Worm (Caenorhabditis elegans): ENCODE data around the gene nmat-1.

The nmat-1 gene

DNA sequence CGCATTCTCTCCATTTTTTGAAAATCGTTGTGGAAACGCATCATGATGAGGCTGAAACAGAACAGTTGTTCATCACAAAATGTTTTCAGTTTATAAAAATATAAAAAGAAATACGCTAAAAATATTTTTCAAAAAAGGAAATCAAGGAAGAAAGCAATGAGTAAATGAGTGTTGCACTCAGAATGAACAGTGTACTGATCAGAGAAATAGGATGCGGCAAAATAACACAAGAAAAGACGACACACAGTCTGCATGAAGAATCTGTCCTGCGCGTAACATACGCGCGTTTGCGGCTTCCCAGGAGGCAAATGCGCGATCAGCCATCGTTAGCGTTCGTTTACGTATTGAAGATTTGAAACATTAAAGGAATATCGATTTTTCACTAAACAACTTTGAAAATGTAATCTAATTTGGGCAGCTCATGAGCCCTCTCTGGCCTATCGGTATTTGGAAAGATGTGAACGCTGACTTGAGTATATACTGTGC is 34.2 kb downstream of the nmat-1 start, which contains the start of gene C49F5.3:
Gene C49F5.3, minus strand, starts transcription at position 51 of the 486 bp plus-strand sequence.
- TF ChIP-seq B0310.2 (tag; optimal IDR thresholded peaks at IDR 0.05) = no peak
- TF ChIP-seq tbx-37 (GFP tag; conservative IDR thresholded peaks at IDR 0.05) = no peak
- TF ChIP-seq sea-1 (GFP tag; conservative IDR thresholded peaks at IDR 0.05) = no peak
- no peak for TF ChIP-seq ets-7 (tag; optimal IDR thresholded peaks at IDR 0.05)
- TF ChIP-seq aly-1 (tag; optimal IDR thresholded peaks at IDR 0.05) = no peak
- no peak for TF ChIP-seq tbx-11 (GFP tag; IDR thresholded peaks at IDR 0.05)
- no peak for TF ChIP-seq flt-1 (GFP tag; IDR thresholded peaks at IDR 0.05)
- TF ChIP-seq ama-1 (optimal IDR thresholded peaks at IDR 0.05) = no peak
- TF ChIP-seq hnd-1 (tag; optimal IDR thresholded peaks at IDR 0.05) = no peak
- TF ChIP-seq pes-1 (GFP tag; IDR thresholded peaks at IDR 0.05) = no peak
- no peak for TF ChIP-seq ceh-13 (GFP tag; optimal IDR thresholded peaks at IDR 0.05)
- no peak for TF ChIP-seq hmbx-1 (tag; optimal IDR thresholded peaks at IDR 0.05)
- no peak for TF ChIP-seq F13C5.2 (tag; optimal IDR thresholded peaks at IDR 0.05)
- no peak for TF ChIP-seq scrt-1 (GFP tag; IDR thresholded peaks at IDR 0.05)

DNA sequence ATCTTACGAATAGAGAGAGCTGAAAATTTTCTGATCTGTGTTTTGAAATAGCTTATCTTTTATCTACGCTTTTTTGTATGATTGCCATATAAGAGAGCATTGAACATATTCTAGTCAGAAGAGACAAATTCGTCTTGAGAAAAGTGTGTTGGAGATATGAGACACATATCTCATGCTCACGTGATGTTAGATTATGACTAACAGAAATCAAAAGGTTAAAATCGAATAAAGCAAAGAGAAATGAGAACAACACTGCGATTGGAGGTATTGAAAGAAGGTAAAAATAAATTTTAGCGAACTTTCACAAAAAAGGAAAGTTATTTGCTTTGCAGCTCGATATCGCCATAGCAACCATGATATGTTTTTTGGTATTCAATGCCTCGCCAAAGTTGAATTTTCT is 35.8 kb downstream of the nmat-1 start, which contains the start of gene nhr-167:
Gene nhr-167, minus strand, starts transcription at position 21 of the 400 bp plus-strand sequence.
- TF ChIP-seq hmg-4 (GFP tag; optimal IDR thresholded peaks at IDR 0.05) (no peak), pes-1 (GFP tag; IDR thresholded peaks at IDR 0.05) (no peak), scrt-1 (GFP tag; IDR thresholded peaks at IDR 0.05) (no peak), F13C5.2 (tag; optimal IDR thresholded peaks at IDR 0.05) (no peak), tbx-37 (GFP tag; conservative IDR thresholded peaks at IDR 0.05) (no peak), ceh-13 (GFP tag; optimal IDR thresholded peaks at IDR 0.05) (no peak), ets-7 (tag; optimal IDR thresholded peaks at IDR 0.05) (no peak), hmbx-1 (tag; optimal IDR thresholded peaks at IDR 0.05) (no peak), sea-1 (GFP tag; conservative IDR thresholded peaks at IDR 0.05) (no peak)

DNA sequence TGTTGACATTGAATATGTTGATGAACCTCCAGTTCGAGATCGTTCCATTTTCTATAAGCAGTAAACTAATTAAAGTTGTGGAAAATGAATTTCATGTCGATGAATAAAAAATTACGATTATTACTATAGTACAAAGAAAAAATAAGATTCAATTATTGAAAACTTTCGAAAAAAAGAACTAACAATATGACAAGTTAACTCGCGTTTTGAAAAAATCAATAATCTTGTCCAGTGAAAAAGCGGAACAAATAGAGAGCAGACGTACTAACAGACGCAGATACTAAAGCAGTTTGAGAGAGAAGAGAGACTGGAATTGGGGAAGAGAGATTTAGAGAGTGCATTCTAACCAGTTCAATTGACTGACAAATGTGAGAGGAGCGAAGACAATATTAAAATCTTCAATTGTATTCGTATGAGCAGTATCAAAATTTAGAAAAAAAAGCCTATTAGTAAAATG is 43.2 kb downstream of the nmat-1 start, which contains the start of gene set-6:
Gene set-6, minus strand, starts transcription at position 51 of the 457 bp plus-strand sequence.
- TF ChIP-seq hmg-4 (GFP tag; optimal IDR thresholded peaks at IDR 0.05) (no peak), aly-1 (tag; optimal IDR thresholded peaks at IDR 0.05) (no peak), hmbx-1 (tag; optimal IDR thresholded peaks at IDR 0.05) (no peak), pes-1 (GFP tag; IDR thresholded peaks at IDR 0.05) (no peak), tbx-37 (GFP tag; conservative IDR thresholded peaks at IDR 0.05) (no peak), scrt-1 (GFP tag; IDR thresholded peaks at IDR 0.05) (no peak), sea-1 (GFP tag; conservative IDR thresholded peaks at IDR 0.05) (no peak)

DNA sequence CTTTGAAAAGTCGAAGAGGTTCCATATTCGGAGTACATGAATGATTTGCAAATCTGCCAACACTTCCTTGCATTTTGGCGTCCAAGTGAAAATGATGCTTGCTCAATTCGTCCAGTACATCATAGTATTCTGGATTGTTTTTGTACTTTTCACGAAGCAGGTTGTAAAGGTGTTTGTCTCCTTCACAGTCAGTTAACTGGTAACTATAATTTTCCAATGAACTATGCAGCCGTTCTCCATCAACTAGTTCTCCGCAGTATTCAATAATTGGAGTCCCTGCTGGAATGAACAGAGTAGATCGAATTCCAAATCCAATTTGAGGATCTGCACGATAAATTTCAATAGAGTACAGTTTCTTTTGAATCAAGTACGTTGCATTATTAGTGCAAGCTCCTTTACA is 46.5 kb downstream of the nmat-1 start:
- TF ChIP-seq tra-4 (tag; optimal IDR thresholded peaks at IDR 0.05) (no peak), tbx-11 (GFP tag; IDR thresholded peaks at IDR 0.05) (no peak), flt-1 (GFP tag; IDR thresholded peaks at IDR 0.05) (no peak), ceh-36 (tag; optimal IDR thresholded peaks at IDR 0.05) (no peak), ets-7 (tag; optimal IDR thresholded peaks at IDR 0.05) (no peak), hnd-1 (tag; optimal IDR thresholded peaks at IDR 0.05) (no peak)

DNA sequence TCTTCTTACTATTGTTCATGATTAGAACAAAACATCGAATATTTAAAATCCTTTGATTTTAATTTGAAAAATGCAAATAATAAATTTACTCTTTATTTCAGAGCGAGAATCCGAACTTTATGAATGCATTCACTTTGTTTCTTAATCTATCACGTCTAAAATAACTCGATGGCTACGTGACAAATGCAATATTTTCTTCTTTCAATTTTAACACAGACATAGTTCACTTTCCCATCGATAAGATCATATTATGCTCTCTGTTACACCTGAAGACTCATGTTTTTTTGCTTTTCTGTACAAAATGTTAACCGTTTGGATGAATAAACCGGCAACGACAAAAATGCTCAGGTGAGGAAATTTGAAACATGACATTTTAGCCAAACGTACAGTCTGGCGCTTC is 48.3 kb downstream of the nmat-1 start:
- TF ChIP-seq tbx-11 (GFP tag; IDR thresholded peaks at IDR 0.05) = no peak
- no peak for TF ChIP-seq B0310.2 (tag; optimal IDR thresholded peaks at IDR 0.05)
- no peak for TF ChIP-seq F13C5.2 (tag; optimal IDR thresholded peaks at IDR 0.05)
- no peak for TF ChIP-seq ceh-36 (tag; optimal IDR thresholded peaks at IDR 0.05)
- no peak for TF ChIP-seq aly-1 (tag; optimal IDR thresholded peaks at IDR 0.05)
- TF ChIP-seq ama-1 (optimal IDR thresholded peaks at IDR 0.05) = no peak
- no peak for TF ChIP-seq tra-4 (tag; optimal IDR thresholded peaks at IDR 0.05)
- no peak for TF ChIP-seq sea-1 (GFP tag; conservative IDR thresholded peaks at IDR 0.05)
- no peak for TF ChIP-seq hnd-1 (tag; optimal IDR thresholded peaks at IDR 0.05)
- TF ChIP-seq tbx-37 (GFP tag; conservative IDR thresholded peaks at IDR 0.05) = no peak
- TF ChIP-seq pes-1 (GFP tag; IDR thresholded peaks at IDR 0.05) = no peak
- no peak for TF ChIP-seq scrt-1 (GFP tag; IDR thresholded peaks at IDR 0.05)
- TF ChIP-seq ets-7 (tag; optimal IDR thresholded peaks at IDR 0.05) = no peak
- no peak for TF ChIP-seq ceh-13 (GFP tag; optimal IDR thresholded peaks at IDR 0.05)
- no peak for TF ChIP-seq hmg-4 (GFP tag; optimal IDR thresholded peaks at IDR 0.05)
- TF ChIP-seq hmbx-1 (tag; optimal IDR thresholded peaks at IDR 0.05) = no peak
- TF ChIP-seq flt-1 (GFP tag; IDR thresholded peaks at IDR 0.05) = no peak

DNA sequence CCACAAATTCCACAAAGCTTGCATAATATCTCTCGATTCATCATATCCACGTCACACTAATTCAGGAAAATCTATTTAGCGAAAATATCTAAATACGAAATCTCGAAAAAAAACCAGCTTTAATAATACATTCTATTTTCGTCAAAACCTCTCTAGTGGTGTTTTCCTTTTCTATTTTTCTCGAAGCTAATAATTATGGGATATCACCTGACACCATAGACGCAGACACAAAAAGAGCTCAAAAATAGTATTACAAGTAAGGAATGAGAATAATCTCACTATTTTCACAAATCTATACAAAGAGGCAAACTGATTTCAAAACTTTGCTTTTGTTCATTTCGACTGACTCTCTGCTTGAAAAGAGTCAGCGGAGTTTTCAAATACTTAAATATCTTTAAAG is 48.8 kb downstream of the nmat-1 start:
- TF ChIP-seq aly-1 (tag; optimal IDR thresholded peaks at IDR 0.05) (no peak), sea-1 (GFP tag; conservative IDR thresholded peaks at IDR 0.05) (no peak), tbx-11 (GFP tag; IDR thresholded peaks at IDR 0.05) (no peak), pes-1 (GFP tag; IDR thresholded peaks at IDR 0.05) (no peak), hmg-4 (GFP tag; optimal IDR thresholded peaks at IDR 0.05) (no peak), hmbx-1 (tag; optimal IDR thresholded peaks at IDR 0.05) (no peak), F13C5.2 (tag; optimal IDR thresholded peaks at IDR 0.05) (no peak)

DNA sequence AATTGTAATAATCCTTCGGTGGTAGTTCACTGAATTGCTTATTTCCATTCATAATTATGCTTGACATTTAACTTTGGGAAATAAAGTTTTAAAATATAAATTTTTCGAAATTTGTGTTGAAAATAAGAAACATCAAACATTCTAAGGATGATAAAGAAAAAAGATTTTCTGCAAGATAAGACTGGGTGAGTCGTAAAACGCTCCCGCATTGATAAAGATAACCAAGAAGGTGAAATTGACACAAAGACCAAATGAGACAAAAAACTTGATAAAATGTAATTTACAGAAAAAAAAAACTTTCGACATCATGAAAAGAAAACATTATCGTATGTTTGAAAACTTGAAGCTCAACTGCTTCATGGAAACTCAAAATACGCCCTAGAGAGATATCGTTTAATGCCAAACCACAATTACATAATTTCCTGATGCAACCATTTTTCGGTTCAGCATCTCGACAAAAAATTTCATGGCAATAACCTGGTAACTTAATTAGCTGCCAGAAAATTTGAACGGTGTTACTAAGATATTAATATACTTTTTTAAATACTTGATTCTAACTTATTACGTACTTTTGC is 49.7 kb downstream of the nmat-1 start:
- no peak for TF ChIP-seq hnd-1 (tag; optimal IDR thresholded peaks at IDR 0.05)
- no peak for TF ChIP-seq sea-1 (GFP tag; conservative IDR thresholded peaks at IDR 0.05)
- no peak for TF ChIP-seq flt-1 (GFP tag; IDR thresholded peaks at IDR 0.05)

DNA sequence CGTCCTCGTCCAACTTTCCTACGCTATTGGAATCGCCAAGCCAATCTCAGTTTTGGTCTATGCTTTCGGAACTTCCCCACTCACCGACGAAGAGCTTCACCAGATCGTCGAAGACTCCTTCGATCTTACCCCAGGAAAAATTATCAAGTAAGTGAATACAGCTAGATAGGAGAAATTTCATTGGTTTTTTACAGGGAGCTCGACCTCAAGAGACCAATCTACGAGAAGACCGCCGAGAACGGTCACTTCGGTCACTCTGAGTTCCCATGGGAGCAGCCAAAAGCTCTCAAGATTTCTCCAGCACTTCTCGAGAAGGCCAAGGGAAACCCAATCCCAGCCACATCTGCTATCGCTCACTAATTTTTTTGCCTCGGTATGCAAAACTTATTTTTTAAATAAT is 50.8 kb downstream of the nmat-1 start:
- TF ChIP-seq tbx-11 (GFP tag; IDR thresholded peaks at IDR 0.05) (no peak), ceh-13 (GFP tag; optimal IDR thresholded peaks at IDR 0.05) (no peak), tbx-37 (GFP tag; conservative IDR thresholded peaks at IDR 0.05) (no peak), pes-1 (GFP tag; IDR thresholded peaks at IDR 0.05) (no peak), scrt-1 (GFP tag; IDR thresholded peaks at IDR 0.05) (no peak), flt-1 (GFP tag; IDR thresholded peaks at IDR 0.05) (no peak), hmbx-1 (tag; optimal IDR thresholded peaks at IDR 0.05) (no peak), ama-1 (optimal IDR thresholded peaks at IDR 0.05) (no peak), hnd-1 (tag; optimal IDR thresholded peaks at IDR 0.05) (no peak), F13C5.2 (tag; optimal IDR thresholded peaks at IDR 0.05) (no peak)
